Worm (Caenorhabditis elegans): ENCODE results near the gene srh-180.
A peak's percentile ranks its signal among the peaks of the same experiment; 100 is the strongest.

srh-180 gene

ce11 chrV:16308343-16308742, 9.0 kb upstream of the srh-180 start:
- TF ChIP-seq ceh-90 (tag; optimal IDR thresholded peaks at IDR 0.05): no peak
- no peak for TF ChIP-seq snpc-4 (tag; optimal IDR thresholded peaks at IDR 0.05)
- TF ChIP-seq dpl-1 (GFP tag; optimal IDR thresholded peaks at IDR 0.05): no peak
- no peak for TF ChIP-seq lin-35 (GFP tag; optimal IDR thresholded peaks at IDR 0.05)
- TF ChIP-seq C34B4.2 (tag; optimal IDR thresholded peaks at IDR 0.05): no peak
- TF ChIP-seq nhr-12 (tag; optimal IDR thresholded peaks at IDR 0.05): no peak
- TF ChIP-seq pax-3 (tag; optimal IDR thresholded peaks at IDR 0.05): no peak
- TF ChIP-seq nhr-47 (tag; optimal IDR thresholded peaks at IDR 0.05): no peak
- no peak for TF ChIP-seq ama-1 (optimal IDR thresholded peaks at IDR 0.05)
- no peak for TF ChIP-seq ces-1 (GFP tag; optimal IDR thresholded peaks at IDR 0.05)
- no peak for TF ChIP-seq elt-3 (tag; optimal IDR thresholded peaks at IDR 0.05)
- TF ChIP-seq ceh-88 (GFP tag; IDR thresholded peaks at IDR 0.05): no peak
- TF ChIP-seq mab-9 (GFP tag; IDR thresholded peaks at IDR 0.05): no peak
- no peak for TF ChIP-seq hpl-2 (GFP tag; optimal IDR thresholded peaks at IDR 0.05)
- TF ChIP-seq alr-1 (tag; optimal IDR thresholded peaks at IDR 0.05; ENCODE audit: borderline replicate concordance): no peak
- TF ChIP-seq nhr-28 (tag; optimal IDR thresholded peaks at IDR 0.05): no peak

- no peak for TF ChIP-seq aha-1 (tag; optimal IDR thresholded peaks at IDR 0.05)
- TF ChIP-seq mep-1 (tag; optimal IDR thresholded peaks at IDR 0.05): no peak
- peak; percentile 66 for TF ChIP-seq nhr-71 (tag; optimal IDR thresholded peaks at IDR 0.05)
- no peak for TF ChIP-seq nhr-76 (tag; optimal IDR thresholded peaks at IDR 0.05)
- TF ChIP-seq swsn-7 (tag; optimal IDR thresholded peaks at IDR 0.05): no peak
- TF ChIP-seq rnt-1 (tag; optimal IDR thresholded peaks at IDR 0.05): no peak
- no peak for TF ChIP-seq fkh-4 (tag; optimal IDR thresholded peaks at IDR 0.05; ENCODE audit: borderline replicate concordance)
- peak; percentile 5 for TF ChIP-seq skn-1 (tag; optimal IDR thresholded peaks at IDR 0.05)
- TF ChIP-seq fkh-10 (GFP tag; optimal IDR thresholded peaks at IDR 0.05): no peak
- TF ChIP-seq irx-1 (tag; optimal IDR thresholded peaks at IDR 0.05): no peak
- TF ChIP-seq lin-35 (GFP tag; optimal IDR thresholded peaks at IDR 0.05): no peak
- TF ChIP-seq efl-1 (optimal IDR thresholded peaks at IDR 0.05): peak in 1 of 2 experiments; percentile 13
- TF ChIP-seq efl-1 (GFP tag; optimal IDR thresholded peaks at IDR 0.05 in 1 of 2): no peak
- TF ChIP-seq Y116A8C.19 (tag; optimal IDR thresholded peaks at IDR 0.05; ENCODE audit: borderline replicate concordance): no peak
- TF ChIP-seq dpl-1 (GFP tag; optimal IDR thresholded peaks at IDR 0.05): no peak
- no peak for TF ChIP-seq unc-62 (GFP tag; optimal IDR thresholded peaks at IDR 0.05)
- TF ChIP-seq mdl-1 (tag; optimal IDR thresholded peaks at IDR 0.05): no peak
- no peak for TF ChIP-seq mef-2 (tag; optimal IDR thresholded peaks at IDR 0.05)
- peak; percentile 45 for TF ChIP-seq nhr-85 (tag)
- peak; percentile 4 for TF ChIP-seq blmp-1 (tag; optimal IDR thresholded peaks at IDR 0.05)
- no peak for TF ChIP-seq lin-13 (GFP tag; optimal IDR thresholded peaks at IDR 0.05)
- no peak for TF ChIP-seq snu-23 (GFP tag; optimal IDR thresholded peaks at IDR 0.05)
These were observed 7.8 kb upstream of the srh-180 start, which contains the start of gene oac-7 for ce11 chrV:16309523-16309922. oac-7 (plus strand) TSS chrV:16309805.

DNA sequence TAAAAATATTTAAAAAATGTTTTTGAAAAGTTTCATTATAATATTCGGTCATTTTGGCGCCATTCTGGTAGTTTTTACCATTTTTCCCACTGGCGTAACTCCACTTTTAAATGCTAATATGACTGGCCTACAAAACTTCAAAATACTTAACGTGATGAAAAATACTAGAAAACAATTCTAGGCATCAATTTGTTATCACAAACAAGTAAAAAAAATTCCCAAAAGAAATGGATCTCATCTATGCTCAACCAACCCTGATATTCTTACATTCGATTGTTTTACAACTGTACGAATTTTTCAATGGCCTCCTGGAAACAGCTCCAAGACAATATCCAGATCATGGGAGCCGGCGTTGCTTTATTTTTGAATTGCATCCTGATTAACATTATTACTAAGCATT, 2.3 kb upstream of the srh-180 start, which contains the start of gene str-214:
Gene str-214 (plus strand): TSS at position 301 of the 400 bp plus-strand sequence.
- TF ChIP-seq nhr-12 (tag; optimal IDR thresholded peaks at IDR 0.05): no peak
- no peak for TF ChIP-seq C16A3.4 (tag; optimal IDR thresholded peaks at IDR 0.05)
- no peak for TF ChIP-seq isw-1 (GFP tag; IDR thresholded peaks at IDR 0.05)
- no peak for TF ChIP-seq fos-1 (tag; optimal IDR thresholded peaks at IDR 0.05)
- TF ChIP-seq unc-30 (tag; optimal IDR thresholded peaks at IDR 0.05): no peak
- no peak for TF ChIP-seq mef-2 (tag; optimal IDR thresholded peaks at IDR 0.05)
- TF ChIP-seq lin-15B (tag; optimal IDR thresholded peaks at IDR 0.05): no peak
- TF ChIP-seq lsy-2 (tag; optimal IDR thresholded peaks at IDR 0.05): no peak
- TF ChIP-seq lir-3 (tag; optimal IDR thresholded peaks at IDR 0.05; ENCODE audit: poor library complexity): no peak
- TF ChIP-seq nhr-90 (tag; optimal IDR thresholded peaks at IDR 0.05; ENCODE audit: poor library complexity): no peak
- TF ChIP-seq F16B12.6 (tag; optimal IDR thresholded peaks at IDR 0.05): no peak
- TF ChIP-seq hlh-4 (tag; optimal IDR thresholded peaks at IDR 0.05): no peak
- no peak for TF ChIP-seq hpl-2 (GFP tag; optimal IDR thresholded peaks at IDR 0.05)
- no peak for TF ChIP-seq pax-3 (tag; optimal IDR thresholded peaks at IDR 0.05)
- TF ChIP-seq efl-3 (GFP tag; optimal IDR thresholded peaks at IDR 0.05): no peak
- no peak for TF ChIP-seq unc-62 (GFP tag; optimal IDR thresholded peaks at IDR 0.05)
- no peak for TF ChIP-seq skn-1 (tag; optimal IDR thresholded peaks at IDR 0.05)
- TF ChIP-seq hlh-17 (GFP tag; optimal IDR thresholded peaks at IDR 0.05; ENCODE audit: borderline replicate concordance): no peak
